Worm (Caenorhabditis elegans) whole organism, late embryonic: ENCODE results near the gene W08E12.9.
A peak's percentile ranks its signal among the peaks of the same experiment; 100 is the strongest.

ENCODE experiments used
- C08G9.2 ChIP-seq: sonication (generic microtip); optimal IDR thresholded peaks from 2 replicates; lab custom pipeline; 2016; ENCODE audit warnings: mild to moderate bottlenecking, missing genetic modification characterization, moderate library complexity, missing compliant biosample characterization
- F13H6.1 ChIP-seq: sonication (generic microtip); optimal IDR thresholded peaks from 2 replicates; lab custom pipeline; 2016; ENCODE audit warnings: missing genetic modification characterization, missing compliant biosample characterization
- K02D7.2 ChIP-seq: sonication (generic microtip); optimal IDR thresholded peaks from 2 replicates; lab custom pipeline; 2017; ENCODE audit warnings: mild to moderate bottlenecking, missing genetic modification characterization, missing compliant biosample characterization
- K09A11.1 ChIP-seq: sonication (generic microtip); optimal IDR thresholded peaks from 2 replicates; lab custom pipeline; 2017; ENCODE audit warnings: antibody characterized with exemption, mild to moderate bottlenecking, missing genetic modification characterization, missing compliant biosample characterization; ENCODE audit not compliant: insufficient read depth
- ahr-1 ChIP-seq: sonication (generic microtip); optimal IDR thresholded peaks from 2 replicates; lab custom pipeline; 2016; ENCODE audit warnings: missing genetic modification characterization, missing compliant biosample characterization
- ceh-14 ChIP-seq: sonication (generic microtip); optimal IDR thresholded peaks from 2 replicates; lab custom pipeline; 2016; ENCODE audit warnings: missing genotype, missing genetic modification characterization, missing compliant biosample characterization
- ceh-18 ChIP-seq: sonication (generic microtip); optimal IDR thresholded peaks from 2 replicates; lab custom pipeline; 2016; ENCODE audit warnings: missing genetic modification characterization, missing compliant biosample characterization
- ceh-19 ChIP-seq: fragments of 200-800 bp; sonication (Bioruptor generic); optimal IDR thresholded peaks from 2 replicates; lab custom pipeline; 2018; ENCODE audit warnings: mild to moderate bottlenecking, missing genetic modification characterization, missing compliant biosample characterization
- ceh-30 ChIP-seq: fragments of 150-350 bp; optimal IDR thresholded peaks from 2 replicates; lab custom pipeline; 2014; ENCODE audit warnings: missing biosample characterization, missing genetic modification characterization
- ceh-31 ChIP-seq: sonication (generic microtip); optimal IDR thresholded peaks from 2 replicates; lab custom pipeline; 2016; ENCODE audit warnings: missing genetic modification characterization, missing compliant biosample characterization
- ceh-34 ChIP-seq: sonication (generic microtip); optimal IDR thresholded peaks from 2 replicates; lab custom pipeline; 2016; ENCODE audit warnings: mild to moderate bottlenecking, missing genetic modification characterization, missing compliant biosample characterization
- ceh-48 ChIP-seq: sonication (generic microtip); optimal IDR thresholded peaks from 2 replicates; lab custom pipeline; 2016; ENCODE audit warnings: missing genetic modification characterization, inconsistent platforms, missing compliant biosample characterization
- ceh-6 ChIP-seq: fragments of 200-800 bp; sonication (Bioruptor generic); optimal IDR thresholded peaks from 2 replicates; lab custom pipeline; 2018; ENCODE audit warnings: mild to moderate bottlenecking, missing genetic modification characterization, missing compliant biosample characterization
- che-1 ChIP-seq: sonication (generic microtip); optimal IDR thresholded peaks from 2 replicates; lab custom pipeline; 2016; ENCODE audit warnings: mild to moderate bottlenecking, missing genetic modification characterization, missing compliant biosample characterization
- dve-1 ChIP-seq: sonication (generic microtip); optimal IDR thresholded peaks from 2 replicates; lab custom pipeline; 2017; ENCODE audit warnings: antibody characterized with exemption, mild to moderate bottlenecking, missing genetic modification characterization, missing compliant biosample characterization
- elt-2 ChIP-seq: sonication (generic microtip); optimal IDR thresholded peaks from 2 replicates; lab custom pipeline; 2016; ENCODE audit warnings: missing genetic modification reagents, missing genetic modification characterization, missing compliant biosample characterization
- elt-4 ChIP-seq: sonication (generic microtip); optimal IDR thresholded peaks from 2 replicates; lab custom pipeline; 2016; ENCODE audit warnings: missing genetic modification characterization, missing compliant biosample characterization
- ets-4 ChIP-seq: sonication (generic microtip); optimal IDR thresholded peaks from 2 replicates; lab custom pipeline; 2016; ENCODE audit warnings: missing genetic modification characterization, missing compliant biosample characterization
- eyg-1 ChIP-seq: sonication (generic microtip); optimal IDR thresholded peaks from 2 replicates; lab custom pipeline; 2016; ENCODE audit warnings: missing genotype, missing genetic modification characterization, missing compliant biosample characterization
- fax-1 ChIP-seq: sonication (generic microtip); optimal IDR thresholded peaks from 2 replicates; lab custom pipeline; 2016; ENCODE audit warnings: missing genotype, missing genetic modification characterization, missing compliant biosample characterization
- fkh-10 ChIP-seq: fragments of 150-350 bp; optimal IDR thresholded peaks from 2 replicates; lab custom pipeline; 2014; ENCODE audit warnings: missing biosample characterization, missing genetic modification reagents, missing genetic modification characterization
- hlh-13 ChIP-seq: fragments of 200-800 bp; sonication (Bioruptor generic); optimal IDR thresholded peaks from 2 replicates; lab custom pipeline; 2018; ENCODE audit warnings: mild to moderate bottlenecking, missing genetic modification characterization, missing compliant biosample characterization
- hlh-6 ChIP-seq: sonication (generic microtip); optimal IDR thresholded peaks from 2 replicates; lab custom pipeline; 2016; ENCODE audit warnings: missing genotype, missing genetic modification characterization, missing compliant biosample characterization
- hlh-8 ChIP-seq: sonication (generic microtip); optimal IDR thresholded peaks from 2 replicates; lab custom pipeline; 2016; ENCODE audit warnings: missing genotype, missing genetic modification characterization, missing compliant biosample characterization
- madf-2 ChIP-seq: sonication (generic microtip); optimal IDR thresholded peaks from 2 replicates; lab custom pipeline; 2017; ENCODE audit warnings: missing genetic modification characterization, missing compliant biosample characterization
- nfya-1 ChIP-seq: sonication (generic microtip); optimal IDR thresholded peaks from 2 replicates; lab custom pipeline; 2017; ENCODE audit warnings: missing genetic modification characterization, mild to moderate bottlenecking, missing compliant biosample characterization, antibody characterized with exemption, moderate library complexity
- nhr-232 ChIP-seq: sonication (generic microtip); optimal IDR thresholded peaks from 2 replicates; lab custom pipeline; 2016; ENCODE audit warnings: missing genetic modification characterization, missing compliant biosample characterization
- pat-9 ChIP-seq: fragments of 200-800 bp; sonication (Bioruptor generic); optimal IDR thresholded peaks from 2 replicates; lab custom pipeline; 2018; ENCODE audit warnings: mild to moderate bottlenecking, missing genetic modification characterization, moderate library complexity, missing compliant biosample characterization
- pha-2 ChIP-seq: sonication (generic microtip); optimal IDR thresholded peaks from 2 replicates; lab custom pipeline; 2017; ENCODE audit warnings: mild to moderate bottlenecking, missing genetic modification characterization, missing compliant biosample characterization
- pha-4 ChIP-seq: fragments of 150-350 bp; optimal IDR thresholded peaks from 2 replicates; lab custom pipeline; 2018; ENCODE audit warnings: missing biosample characterization, missing genetic modification reagents, missing genetic modification characterization
- pros-1 ChIP-seq: fragments of 150-350 bp; optimal IDR thresholded peaks from 2 replicates; lab custom pipeline; 2014; ENCODE audit warnings: missing biosample characterization, missing genetic modification reagents, missing genetic modification characterization
- ref-2 ChIP-seq: sonication (generic microtip); optimal IDR thresholded peaks from 2 replicates; lab custom pipeline; 2016; ENCODE audit warnings: missing genetic modification characterization, missing compliant biosample characterization
- rnt-1 ChIP-seq: sonication (generic microtip); optimal IDR thresholded peaks from 2 replicates; lab custom pipeline; 2016; ENCODE audit warnings: missing genetic modification characterization, missing compliant biosample characterization
- sox-2 ChIP-seq: fragments of 200-800 bp; sonication (Bioruptor generic); IDR thresholded peaks from 2 replicates; pipeline ENCODE4 v1.3.6; 2022; ENCODE audit warnings: missing genetic modification reagents, missing genetic modification characterization, missing compliant biosample characterization
- sox-4 ChIP-seq: sonication (generic microtip); optimal IDR thresholded peaks from 2 replicates; lab custom pipeline; 2017; ENCODE audit warnings: mild to moderate bottlenecking, missing genetic modification characterization, inconsistent platforms, missing compliant biosample characterization
- syd-9 ChIP-seq: sonication (generic microtip); optimal IDR thresholded peaks from 2 replicates; lab custom pipeline; 2016; ENCODE audit warnings: mild to moderate bottlenecking, missing genetic modification characterization, moderate library complexity, missing compliant biosample characterization
- tbx-2 ChIP-seq: sonication (generic microtip); optimal IDR thresholded peaks from 2 replicates; lab custom pipeline; 2016; ENCODE audit warnings: missing genetic modification characterization, missing compliant biosample characterization
- tbx-7 ChIP-seq: sonication (generic microtip); optimal IDR thresholded peaks from 2 replicates; lab custom pipeline; 2016; ENCODE audit warnings: missing genotype, missing genetic modification characterization, missing compliant biosample characterization
- unc-42 ChIP-seq: sonication (generic microtip); optimal IDR thresholded peaks from 2 replicates; lab custom pipeline; 2016; ENCODE audit warnings: missing genotype, missing genetic modification characterization, missing compliant biosample characterization
- unc-55 ChIP-seq: sonication (generic microtip); optimal IDR thresholded peaks from 2 replicates; lab custom pipeline; 2017; ENCODE audit warnings: missing biosample characterization, missing genetic modification reagents, missing genetic modification characterization
- unc-86 ChIP-seq: sonication (generic microtip); optimal IDR thresholded peaks from 2 replicates; lab custom pipeline; 2016; ENCODE audit warnings: missing genetic modification characterization, missing compliant biosample characterization
- zip-5 ChIP-seq: sonication (generic microtip); optimal IDR thresholded peaks from 2 replicates; lab custom pipeline; 2016; ENCODE audit warnings: missing genetic modification characterization, missing compliant biosample characterization
- ztf-16 ChIP-seq: sonication (generic microtip); optimal IDR thresholded peaks from 2 replicates; lab custom pipeline; 2017; ENCODE audit warnings: missing genetic modification characterization, missing compliant biosample characterization

W08E12.9 gene

ce11 chrIV:3307463-3307862 lies at the start of gene W08E12.9:
Gene W08E12.9 (minus strand): TSS chrIV:3307563.
- no peak for TF ChIP-seq syd-9 (tag; lab: Kevin White, UChicago)
- no peak for TF ChIP-seq hlh-8 (tag; lab: Kevin White, UChicago)
- no peak for TF ChIP-seq nfya-1
- no peak for TF ChIP-seq F13H6.1 (tag; lab: Kevin White, UChicago)
- no peak for TF ChIP-seq ceh-30 (tag; lab: Kevin White, UChicago)
- no peak for TF ChIP-seq zip-5 (tag; lab: Kevin White, UChicago)
- TF ChIP-seq elt-4 (tag; lab: Kevin White, UChicago) = no peak
- TF ChIP-seq che-1 (tag; lab: Kevin White, UChicago) = no peak
- TF ChIP-seq pha-4 (tag; lab: Kevin White, UChicago) = no peak
- TF ChIP-seq rnt-1 (tag; lab: Kevin White, UChicago) = no peak
- no peak for TF ChIP-seq ztf-16 (tag; lab: Kevin White, UChicago)
- no peak for TF ChIP-seq ets-4 (tag; lab: Kevin White, UChicago)
- no peak for TF ChIP-seq K02D7.2

ce11 chrIV:3354757-3355156 lies 47.4 kb upstream of the W08E12.9 start, which contains the start of gene F42A6.1:
Gene F42A6.1 (plus strand): TSS chrIV:3355057.
- no peak for TF ChIP-seq rnt-1 (tag; lab: Kevin White, UChicago)
- no peak for TF ChIP-seq ceh-31 (tag; lab: Kevin White, UChicago)
- no peak for TF ChIP-seq elt-4 (tag; lab: Kevin White, UChicago)
- TF ChIP-seq ceh-6 (GFP tag; lab: Kevin White, UChicago) = no peak
- TF ChIP-seq fkh-10 (GFP tag; lab: Kevin White, UChicago) = no peak
- TF ChIP-seq ahr-1 (tag; lab: Kevin White, UChicago) = no peak

- TF ChIP-seq pha-4 (tag; lab: Kevin White, UChicago) = no peak
- TF ChIP-seq pha-2 = no peak
- TF ChIP-seq tbx-7 (tag; lab: Kevin White, UChicago) = no peak
- TF ChIP-seq ref-2 = peak; percentile 27
- no peak for TF ChIP-seq eyg-1 (tag; lab: Kevin White, UChicago)
- no peak for TF ChIP-seq fax-1 (tag; lab: Kevin White, UChicago)
- peak; percentile 12 for TF ChIP-seq unc-42 (tag; lab: Kevin White, UChicago)
- no peak for TF ChIP-seq nhr-232
- no peak for TF ChIP-seq ceh-14 (tag; lab: Kevin White, UChicago)
Observed at ce11 chrIV:3352019-3352418, 44.7 kb upstream of the W08E12.9 start.

ce11 chrIV:3349977-3350580 lies 42.7 kb upstream of the W08E12.9 start, which contains the start of gene elks-1:
Gene elks-1 (minus strand): TSS chrIV:3350027.
- TF ChIP-seq pha-4 (tag; lab: Kevin White, UChicago) (no peak), fax-1 (tag; lab: Kevin White, UChicago) (no peak), sox-2 (GFP tag; lab: Robert Waterston, UW) (no peak), ceh-18 (tag; lab: Kevin White, UChicago) (no peak), K09A11.1 (no peak), pha-2 (no peak), unc-86 (tag; lab: Kevin White, UChicago) (no peak), ceh-30 (tag; lab: Kevin White, UChicago) (no peak), madf-2 (tag; lab: Kevin White, UChicago) (no peak), ceh-34 (tag; lab: Kevin White, UChicago) (peak; percentile 27), ref-2 (peak; percentile 28), dve-1 (tag; lab: Kevin White, UChicago) (no peak), pros-1 (tag; lab: Kevin White, UChicago) (no peak), ceh-19 (GFP tag; lab: Kevin White, UChicago) (no peak), ets-4 (tag; lab: Kevin White, UChicago) (no peak), nfya-1 (peak; percentile 53), pat-9 (tag; lab: Kevin White, UChicago) (no peak), elt-2 (tag; lab: Kevin White, UChicago) (no peak), hlh-8 (tag; lab: Kevin White, UChicago) (no peak), hlh-13 (GFP tag; lab: Kevin White, UChicago) (no peak), elt-4 (tag; lab: Kevin White, UChicago) (no peak), fkh-10 (GFP tag; lab: Kevin White, UChicago) (no peak), unc-42 (tag; lab: Kevin White, UChicago) (no peak), eyg-1 (tag; lab: Kevin White, UChicago) (no peak), ceh-31 (tag; lab: Kevin White, UChicago) (peak; percentile 11), unc-55 (GFP tag; lab: Kevin White, UChicago) (no peak), ceh-48 (tag; lab: Kevin White, UChicago) (no peak), tbx-2 (peak; percentile 17), ztf-16 (tag; lab: Kevin White, UChicago) (no peak), sox-4 (no peak), ceh-6 (GFP tag; lab: Kevin White, UChicago) (no peak), C08G9.2 (tag; lab: Kevin White, UChicago) (no peak), che-1 (tag; lab: Kevin White, UChicago) (no peak), hlh-6 (tag; lab: Kevin White, UChicago) (no peak), F13H6.1 (tag; lab: Kevin White, UChicago) (no peak), zip-5 (tag; lab: Kevin White, UChicago) (no peak)
